Worm (Caenorhabditis elegans) whole organism, late embryonic: ENCODE data around the gene sti-1.

ENCODE experiments used
- C08G9.2 ChIP-seq: sonication (generic microtip); optimal IDR thresholded peaks from 2 replicates; lab custom pipeline; 2016; ENCODE audit warnings: mild to moderate bottlenecking, missing genetic modification characterization, moderate library complexity, missing compliant biosample characterization
- C38D4.7 ChIP-seq: fragments of 200-800 bp; sonication (Bioruptor generic); optimal IDR thresholded peaks from 2 replicates; lab custom pipeline; 2018; ENCODE audit warnings: mild to moderate bottlenecking, missing genetic modification characterization, moderate library complexity, missing compliant biosample characterization
- F13H6.1 ChIP-seq: sonication (generic microtip); optimal IDR thresholded peaks from 2 replicates; lab custom pipeline; 2016; ENCODE audit warnings: missing genetic modification characterization, missing compliant biosample characterization
- K02D7.2 ChIP-seq: sonication (generic microtip); optimal IDR thresholded peaks from 2 replicates; lab custom pipeline; 2017; ENCODE audit warnings: mild to moderate bottlenecking, missing genetic modification characterization, missing compliant biosample characterization
- ceh-19 ChIP-seq: fragments of 200-800 bp; sonication (Bioruptor generic); optimal IDR thresholded peaks from 2 replicates; lab custom pipeline; 2018; ENCODE audit warnings: mild to moderate bottlenecking, missing genetic modification characterization, missing compliant biosample characterization
- ceh-24 ChIP-seq: sonication (generic microtip); optimal IDR thresholded peaks from 2 replicates; lab custom pipeline; 2016; ENCODE audit warnings: mild to moderate bottlenecking, missing genetic modification characterization, missing compliant biosample characterization
- ceh-31 ChIP-seq: sonication (generic microtip); optimal IDR thresholded peaks from 2 replicates; lab custom pipeline; 2016; ENCODE audit warnings: missing genetic modification characterization, missing compliant biosample characterization
- ceh-45 ChIP-seq: fragments of 200-800 bp; sonication (Bioruptor generic); IDR thresholded peaks from 2 replicates; pipeline ENCODE4 v1.3.6; 2022; ENCODE audit warnings: missing genetic modification reagents, missing genetic modification characterization, missing compliant biosample characterization
- ceh-48 ChIP-seq: sonication (generic microtip); optimal IDR thresholded peaks from 2 replicates; lab custom pipeline; 2016; ENCODE audit warnings: missing genetic modification characterization, inconsistent platforms, missing compliant biosample characterization
- ceh-9 ChIP-seq: sonication (generic microtip); optimal IDR thresholded peaks from 2 replicates; lab custom pipeline; 2016; ENCODE audit warnings: mild to moderate bottlenecking, missing genetic modification characterization, inconsistent platforms, missing compliant biosample characterization
- dmd-4 ChIP-seq: sonication (generic microtip); optimal IDR thresholded peaks from 2 replicates; lab custom pipeline; 2016; ENCODE audit warnings: borderline replicate concordance, missing genetic modification characterization, missing compliant biosample characterization
- dve-1 ChIP-seq: sonication (generic microtip); optimal IDR thresholded peaks from 2 replicates; lab custom pipeline; 2017; ENCODE audit warnings: antibody characterized with exemption, mild to moderate bottlenecking, missing genetic modification characterization, missing compliant biosample characterization
- elt-2 ChIP-seq: sonication (generic microtip); optimal IDR thresholded peaks from 2 replicates; lab custom pipeline; 2016; ENCODE audit warnings: missing genetic modification reagents, missing genetic modification characterization, missing compliant biosample characterization
- elt-4 ChIP-seq: sonication (generic microtip); optimal IDR thresholded peaks from 2 replicates; lab custom pipeline; 2016; ENCODE audit warnings: missing genetic modification characterization, missing compliant biosample characterization
- eyg-1 ChIP-seq: sonication (generic microtip); optimal IDR thresholded peaks from 2 replicates; lab custom pipeline; 2016; ENCODE audit warnings: missing genotype, missing genetic modification characterization, missing compliant biosample characterization
- fkh-10 ChIP-seq: fragments of 150-350 bp; optimal IDR thresholded peaks from 2 replicates; lab custom pipeline; 2014; ENCODE audit warnings: missing biosample characterization, missing genetic modification reagents, missing genetic modification characterization
- fkh-6 ChIP-seq: sonication (generic microtip); optimal IDR thresholded peaks from 2 replicates; lab custom pipeline; 2016; ENCODE audit warnings: missing genetic modification characterization, missing compliant biosample characterization
- gmeb-2 ChIP-seq: sonication (generic microtip); optimal IDR thresholded peaks from 2 replicates; lab custom pipeline; 2016; ENCODE audit warnings: missing genetic modification characterization, inconsistent platforms, missing compliant biosample characterization
- hlh-13 ChIP-seq: fragments of 200-800 bp; sonication (Bioruptor generic); optimal IDR thresholded peaks from 2 replicates; lab custom pipeline; 2018; ENCODE audit warnings: mild to moderate bottlenecking, missing genetic modification characterization, missing compliant biosample characterization
- hlh-15 ChIP-seq: sonication (generic microtip); optimal IDR thresholded peaks from 2 replicates; lab custom pipeline; 2016; ENCODE audit warnings: missing genetic modification characterization, missing compliant biosample characterization
- hlh-6 ChIP-seq: sonication (generic microtip); optimal IDR thresholded peaks from 2 replicates; lab custom pipeline; 2016; ENCODE audit warnings: missing genotype, missing genetic modification characterization, missing compliant biosample characterization
- lim-6 ChIP-seq: sonication (generic microtip); optimal IDR thresholded peaks from 2 replicates; lab custom pipeline; 2016; ENCODE audit warnings: missing genetic modification characterization, missing compliant biosample characterization
- madf-2 ChIP-seq: sonication (generic microtip); optimal IDR thresholded peaks from 2 replicates; lab custom pipeline; 2017; ENCODE audit warnings: missing genetic modification characterization, missing compliant biosample characterization
- nfya-1 ChIP-seq: sonication (generic microtip); optimal IDR thresholded peaks from 2 replicates; lab custom pipeline; 2017; ENCODE audit warnings: missing genetic modification characterization, mild to moderate bottlenecking, missing compliant biosample characterization, antibody characterized with exemption, moderate library complexity
- odd-2 ChIP-seq: sonication (generic microtip); optimal IDR thresholded peaks from 2 replicates; lab custom pipeline; 2017; ENCODE audit warnings: antibody characterized with exemption, mild to moderate bottlenecking, missing genetic modification characterization, missing compliant biosample characterization
- pag-3 ChIP-seq: sonication (generic microtip); optimal IDR thresholded peaks from 2 replicates; lab custom pipeline; 2016; ENCODE audit warnings: missing compliant biosample characterization, missing genetic modification characterization, borderline replicate concordance
- pha-2 ChIP-seq: sonication (generic microtip); optimal IDR thresholded peaks from 2 replicates; lab custom pipeline; 2017; ENCODE audit warnings: mild to moderate bottlenecking, missing genetic modification characterization, missing compliant biosample characterization
- pros-1 ChIP-seq: fragments of 150-350 bp; optimal IDR thresholded peaks from 2 replicates; lab custom pipeline; 2014; ENCODE audit warnings: missing biosample characterization, missing genetic modification reagents, missing genetic modification characterization
- ref-2 ChIP-seq: sonication (generic microtip); optimal IDR thresholded peaks from 2 replicates; lab custom pipeline; 2016; ENCODE audit warnings: missing genetic modification characterization, missing compliant biosample characterization
- rnt-1 ChIP-seq: sonication (generic microtip); optimal IDR thresholded peaks from 2 replicates; lab custom pipeline; 2016; ENCODE audit warnings: missing genetic modification characterization, missing compliant biosample characterization
- sdc-2 ChIP-seq: sonication (generic microtip); optimal IDR thresholded peaks from 2 replicates; lab custom pipeline; 2016; ENCODE audit warnings: missing genotype, missing genetic modification characterization, missing compliant biosample characterization
- sox-2 ChIP-seq: fragments of 200-800 bp; sonication (Bioruptor generic); IDR thresholded peaks from 2 replicates; pipeline ENCODE4 v1.3.6; 2022; ENCODE audit warnings: missing genetic modification reagents, missing genetic modification characterization, missing compliant biosample characterization
- tbx-7 ChIP-seq: sonication (generic microtip); optimal IDR thresholded peaks from 2 replicates; lab custom pipeline; 2016; ENCODE audit warnings: missing genotype, missing genetic modification characterization, missing compliant biosample characterization
- unc-3 ChIP-seq, 2 experiments: fragments of 200-800 bp in 1 of 2; sonication (Bioruptor generic) in 1 of 2; sonication (generic microtip) in 1 of 2; conservative IDR thresholded peaks in 1 of 2; optimal IDR thresholded peaks in 1 of 2; 2 replicates each; pipeline versions ENCODE4 v1.3.6 to Lab custom; 2016 to 2022; ENCODE audit warnings: missing compliant biosample characterization in 2 of 2, missing genetic modification characterization in 2 of 2, missing genetic modification reagents in 1 of 2
- unc-42 ChIP-seq: sonication (generic microtip); optimal IDR thresholded peaks from 2 replicates; lab custom pipeline; 2016; ENCODE audit warnings: missing genotype, missing genetic modification characterization, missing compliant biosample characterization
- unc-55 ChIP-seq: sonication (generic microtip); optimal IDR thresholded peaks from 2 replicates; lab custom pipeline; 2017; ENCODE audit warnings: missing biosample characterization, missing genetic modification reagents, missing genetic modification characterization
- unc-86 ChIP-seq: sonication (generic microtip); optimal IDR thresholded peaks from 2 replicates; lab custom pipeline; 2016; ENCODE audit warnings: missing genetic modification characterization, missing compliant biosample characterization

Gene sti-1

ce11 chrV:797241-797640 lies 23.9 kb downstream of the sti-1 start:
- no peak for TF ChIP-seq hlh-15 (tag; lab: Kevin White, UChicago)
- no peak for TF ChIP-seq tbx-7
- TF ChIP-seq unc-42 (tag; lab: Kevin White, UChicago): no peak
- TF ChIP-seq sdc-2 (tag; lab: Kevin White, UChicago): no peak
- no peak for TF ChIP-seq nfya-1 (tag; lab: Kevin White, UChicago)
- TF ChIP-seq ceh-19 (GFP tag; lab: Kevin White, UChicago): no peak
- TF ChIP-seq dve-1 (tag; lab: Kevin White, UChicago): no peak

- TF ChIP-seq F13H6.1 (no peak), elt-4 (tag; lab: Kevin White, UChicago) (no peak), fkh-6 (no peak), unc-55 (no peak), ceh-31 (tag; lab: Kevin White, UChicago) (no peak)
These were observed 27.0 kb downstream of the sti-1 start for ce11 chrV:800271-800670.

ce11 chrV:801555-802060 lies 28.3 kb downstream of the sti-1 start:
- no peak for TF ChIP-seq unc-42 (tag; lab: Kevin White, UChicago)
- TF ChIP-seq dmd-4: no peak
- TF ChIP-seq rnt-1 (tag; lab: Kevin White, UChicago): no peak
- TF ChIP-seq gmeb-2 (tag; lab: Kevin White, UChicago): no peak
- no peak for TF ChIP-seq hlh-13 (GFP tag; lab: Kevin White, UChicago)
- TF ChIP-seq ceh-48 (tag; lab: Kevin White, UChicago): no peak
- TF ChIP-seq C08G9.2: no peak
- TF ChIP-seq ceh-31 (tag; lab: Kevin White, UChicago): no peak
- TF ChIP-seq fkh-10 (GFP tag; lab: Kevin White, UChicago): no peak
- TF ChIP-seq ceh-45 (GFP tag; lab: Robert Waterston, UW): no peak
- no peak for TF ChIP-seq pros-1 (tag; lab: Kevin White, UChicago)
- TF ChIP-seq K02D7.2 (tag; lab: Kevin White, UChicago): no peak
- TF ChIP-seq ceh-19 (GFP tag; lab: Kevin White, UChicago): no peak
- TF ChIP-seq lim-6 (tag; lab: Kevin White, UChicago): no peak
- no peak for TF ChIP-seq hlh-15 (tag; lab: Kevin White, UChicago)

- TF ChIP-seq pag-3 (tag; lab: Kevin White, UChicago) (no peak), ref-2 (tag; lab: Kevin White, UChicago) (no peak), C38D4.7 (GFP tag; lab: Kevin White, UChicago) (no peak), odd-2 (no peak), ceh-24 (tag; lab: Kevin White, UChicago) (no peak), ceh-9 (tag; lab: Kevin White, UChicago) (no peak), pha-2 (tag; lab: Kevin White, UChicago) (no peak), sox-2 (GFP tag; lab: Robert Waterston, UW) (no peak), ceh-19 (GFP tag; lab: Kevin White, UChicago) (no peak), madf-2 (tag; lab: Kevin White, UChicago) (no peak), F13H6.1 (no peak), eyg-1 (tag; lab: Kevin White, UChicago) (no peak), hlh-6 (tag; lab: Kevin White, UChicago) (no peak), lim-6 (tag; lab: Kevin White, UChicago) (no peak), elt-4 (tag; lab: Kevin White, UChicago) (no peak), elt-2 (tag; lab: Kevin White, UChicago) (no peak), unc-3 (GFP tag; conservative IDR thresholded peaks at IDR 0.05; lab: Robert Waterston, UW) (no peak), unc-3 (tag; optimal IDR thresholded peaks at IDR 0.05; lab: Kevin White, UChicago) (no peak), unc-86 (no peak)
These were observed 29.4 kb downstream of the sti-1 start for ce11 chrV:802726-803125.
